Worm (Caenorhabditis elegans) whole organism, late embryonic: ENCODE data around the gene lin-8.

Experiments
- C08G9.2 ChIP-seq: sonication (generic microtip); optimal IDR thresholded peaks from 2 replicates; lab custom pipeline; 2016; ENCODE audit warnings: mild to moderate bottlenecking, missing genetic modification characterization, moderate library complexity, missing compliant biosample characterization
- C38D4.7 ChIP-seq: fragments of 200-800 bp; sonication (Bioruptor generic); optimal IDR thresholded peaks from 2 replicates; lab custom pipeline; 2018; ENCODE audit warnings: mild to moderate bottlenecking, missing genetic modification characterization, moderate library complexity, missing compliant biosample characterization
- K02D7.2 ChIP-seq: sonication (generic microtip); optimal IDR thresholded peaks from 2 replicates; lab custom pipeline; 2017; ENCODE audit warnings: mild to moderate bottlenecking, missing genetic modification characterization, missing compliant biosample characterization
- K09A11.1 ChIP-seq: sonication (generic microtip); optimal IDR thresholded peaks from 2 replicates; lab custom pipeline; 2017; ENCODE audit warnings: antibody characterized with exemption, mild to moderate bottlenecking, missing genetic modification characterization, missing compliant biosample characterization; ENCODE audit not compliant: insufficient read depth
- T23F11.4 ChIP-seq: fragments of 200-800 bp; sonication (Bioruptor generic); optimal IDR thresholded peaks from 2 replicates; lab custom pipeline; 2018; ENCODE audit warnings: mild to moderate bottlenecking, missing genetic modification characterization, missing compliant biosample characterization
- Y22D7AL.16 ChIP-seq: sonication (generic microtip); optimal IDR thresholded peaks from 2 replicates; lab custom pipeline; 2016; ENCODE audit warnings: missing genetic modification characterization, missing compliant biosample characterization
- ahr-1 ChIP-seq: sonication (generic microtip); optimal IDR thresholded peaks from 2 replicates; lab custom pipeline; 2016; ENCODE audit warnings: missing genetic modification characterization, missing compliant biosample characterization
- ama-1 ChIP-seq: fragments of 150-350 bp; optimal IDR thresholded peaks from 2 replicates; lab custom pipeline; 2014
- ceh-18 ChIP-seq: sonication (generic microtip); optimal IDR thresholded peaks from 2 replicates; lab custom pipeline; 2016; ENCODE audit warnings: missing genetic modification characterization, missing compliant biosample characterization
- ceh-2 ChIP-seq: sonication (generic microtip); optimal IDR thresholded peaks from 2 replicates; lab custom pipeline; 2016; ENCODE audit warnings: missing genotype, missing genetic modification characterization, missing compliant biosample characterization
- ceh-22 ChIP-seq: sonication (generic microtip); optimal IDR thresholded peaks from 2 replicates; lab custom pipeline; 2017; ENCODE audit warnings: missing biosample characterization, missing genetic modification characterization
- ceh-24 ChIP-seq: sonication (generic microtip); optimal IDR thresholded peaks from 2 replicates; lab custom pipeline; 2016; ENCODE audit warnings: mild to moderate bottlenecking, missing genetic modification characterization, missing compliant biosample characterization
- ceh-30 ChIP-seq: fragments of 150-350 bp; optimal IDR thresholded peaks from 2 replicates; lab custom pipeline; 2014; ENCODE audit warnings: missing biosample characterization, missing genetic modification characterization
- ceh-34 ChIP-seq: sonication (generic microtip); optimal IDR thresholded peaks from 2 replicates; lab custom pipeline; 2016; ENCODE audit warnings: mild to moderate bottlenecking, missing genetic modification characterization, missing compliant biosample characterization
- ceh-45 ChIP-seq: fragments of 200-800 bp; sonication (Bioruptor generic); IDR thresholded peaks from 2 replicates; pipeline ENCODE4 v1.3.6; 2022; ENCODE audit warnings: missing genetic modification reagents, missing genetic modification characterization, missing compliant biosample characterization
- ceh-48 ChIP-seq: sonication (generic microtip); optimal IDR thresholded peaks from 2 replicates; lab custom pipeline; 2016; ENCODE audit warnings: missing genetic modification characterization, inconsistent platforms, missing compliant biosample characterization
- ceh-6 ChIP-seq: fragments of 200-800 bp; sonication (Bioruptor generic); optimal IDR thresholded peaks from 2 replicates; lab custom pipeline; 2018; ENCODE audit warnings: mild to moderate bottlenecking, missing genetic modification characterization, missing compliant biosample characterization
- ceh-9 ChIP-seq: sonication (generic microtip); optimal IDR thresholded peaks from 2 replicates; lab custom pipeline; 2016; ENCODE audit warnings: mild to moderate bottlenecking, missing genetic modification characterization, inconsistent platforms, missing compliant biosample characterization
- dmd-4 ChIP-seq: sonication (generic microtip); optimal IDR thresholded peaks from 2 replicates; lab custom pipeline; 2016; ENCODE audit warnings: borderline replicate concordance, missing genetic modification characterization, missing compliant biosample characterization
- elt-2 ChIP-seq: sonication (generic microtip); optimal IDR thresholded peaks from 2 replicates; lab custom pipeline; 2016; ENCODE audit warnings: missing genetic modification reagents, missing genetic modification characterization, missing compliant biosample characterization
- elt-4 ChIP-seq: sonication (generic microtip); optimal IDR thresholded peaks from 2 replicates; lab custom pipeline; 2016; ENCODE audit warnings: missing genetic modification characterization, missing compliant biosample characterization
- ets-4 ChIP-seq: sonication (generic microtip); optimal IDR thresholded peaks from 2 replicates; lab custom pipeline; 2016; ENCODE audit warnings: missing genetic modification characterization, missing compliant biosample characterization
- eyg-1 ChIP-seq: sonication (generic microtip); optimal IDR thresholded peaks from 2 replicates; lab custom pipeline; 2016; ENCODE audit warnings: missing genotype, missing genetic modification characterization, missing compliant biosample characterization
- fax-1 ChIP-seq: sonication (generic microtip); optimal IDR thresholded peaks from 2 replicates; lab custom pipeline; 2016; ENCODE audit warnings: missing genotype, missing genetic modification characterization, missing compliant biosample characterization
- fkh-10 ChIP-seq: fragments of 150-350 bp; optimal IDR thresholded peaks from 2 replicates; lab custom pipeline; 2014; ENCODE audit warnings: missing biosample characterization, missing genetic modification reagents, missing genetic modification characterization
- fkh-6 ChIP-seq: sonication (generic microtip); optimal IDR thresholded peaks from 2 replicates; lab custom pipeline; 2016; ENCODE audit warnings: missing genetic modification characterization, missing compliant biosample characterization
- gmeb-2 ChIP-seq: sonication (generic microtip); optimal IDR thresholded peaks from 2 replicates; lab custom pipeline; 2016; ENCODE audit warnings: missing genetic modification characterization, inconsistent platforms, missing compliant biosample characterization
- hlh-13 ChIP-seq: fragments of 200-800 bp; sonication (Bioruptor generic); optimal IDR thresholded peaks from 2 replicates; lab custom pipeline; 2018; ENCODE audit warnings: mild to moderate bottlenecking, missing genetic modification characterization, missing compliant biosample characterization
- hlh-15 ChIP-seq: sonication (generic microtip); optimal IDR thresholded peaks from 2 replicates; lab custom pipeline; 2016; ENCODE audit warnings: missing genetic modification characterization, missing compliant biosample characterization
- hlh-30 ChIP-seq: sonication (generic microtip); optimal IDR thresholded peaks from 2 replicates; lab custom pipeline; 2017; ENCODE audit warnings: antibody characterized with exemption, missing genetic modification characterization, missing compliant biosample characterization; ENCODE audit not compliant: insufficient read depth
- hlh-6 ChIP-seq: sonication (generic microtip); optimal IDR thresholded peaks from 2 replicates; lab custom pipeline; 2016; ENCODE audit warnings: missing genotype, missing genetic modification characterization, missing compliant biosample characterization
- hlh-8 ChIP-seq: sonication (generic microtip); optimal IDR thresholded peaks from 2 replicates; lab custom pipeline; 2016; ENCODE audit warnings: missing genotype, missing genetic modification characterization, missing compliant biosample characterization
- madf-2 ChIP-seq: sonication (generic microtip); optimal IDR thresholded peaks from 2 replicates; lab custom pipeline; 2017; ENCODE audit warnings: missing genetic modification characterization, missing compliant biosample characterization
- mec-3 ChIP-seq: sonication (generic microtip); optimal IDR thresholded peaks from 2 replicates; lab custom pipeline; 2016; ENCODE audit warnings: borderline replicate concordance, missing genetic modification characterization, missing compliant biosample characterization
- nfya-1 ChIP-seq: sonication (generic microtip); optimal IDR thresholded peaks from 2 replicates; lab custom pipeline; 2017; ENCODE audit warnings: missing genetic modification characterization, mild to moderate bottlenecking, missing compliant biosample characterization, antibody characterized with exemption, moderate library complexity
- nhr-11 ChIP-seq: fragments of 150-350 bp; optimal IDR thresholded peaks from 2 replicates; lab custom pipeline; 2014; ENCODE audit warnings: missing biosample characterization, missing genetic modification characterization
- nhr-232 ChIP-seq: sonication (generic microtip); optimal IDR thresholded peaks from 2 replicates; lab custom pipeline; 2016; ENCODE audit warnings: missing genetic modification characterization, missing compliant biosample characterization
- npax-4 ChIP-seq: sonication (generic microtip); optimal IDR thresholded peaks from 2 replicates; lab custom pipeline; 2016; ENCODE audit warnings: missing genetic modification characterization, missing compliant biosample characterization
- pat-9 ChIP-seq: fragments of 200-800 bp; sonication (Bioruptor generic); optimal IDR thresholded peaks from 2 replicates; lab custom pipeline; 2018; ENCODE audit warnings: mild to moderate bottlenecking, missing genetic modification characterization, moderate library complexity, missing compliant biosample characterization
- pha-2 ChIP-seq: sonication (generic microtip); optimal IDR thresholded peaks from 2 replicates; lab custom pipeline; 2017; ENCODE audit warnings: mild to moderate bottlenecking, missing genetic modification characterization, missing compliant biosample characterization
- pha-4 ChIP-seq: fragments of 150-350 bp; optimal IDR thresholded peaks from 2 replicates; lab custom pipeline; 2018; ENCODE audit warnings: missing biosample characterization, missing genetic modification reagents, missing genetic modification characterization
- pqm-1 ChIP-seq: sonication (generic microtip); optimal IDR thresholded peaks from 2 replicates; lab custom pipeline; 2016; ENCODE audit warnings: missing genetic modification characterization, missing compliant biosample characterization
- sdc-2 ChIP-seq: sonication (generic microtip); optimal IDR thresholded peaks from 2 replicates; lab custom pipeline; 2016; ENCODE audit warnings: missing genotype, missing genetic modification characterization, missing compliant biosample characterization
- sox-2 ChIP-seq: fragments of 200-800 bp; sonication (Bioruptor generic); IDR thresholded peaks from 2 replicates; pipeline ENCODE4 v1.3.6; 2022; ENCODE audit warnings: missing genetic modification reagents, missing genetic modification characterization, missing compliant biosample characterization
- unc-86 ChIP-seq: sonication (generic microtip); optimal IDR thresholded peaks from 2 replicates; lab custom pipeline; 2016; ENCODE audit warnings: missing genetic modification characterization, missing compliant biosample characterization
- zip-5 ChIP-seq: sonication (generic microtip); optimal IDR thresholded peaks from 2 replicates; lab custom pipeline; 2016; ENCODE audit warnings: missing genetic modification characterization, missing compliant biosample characterization
- ztf-16 ChIP-seq: sonication (generic microtip); optimal IDR thresholded peaks from 2 replicates; lab custom pipeline; 2017; ENCODE audit warnings: missing genetic modification characterization, missing compliant biosample characterization

lin-8 gene

ce11 chrII:3050703-3051102 lies 5.9 kb upstream of the lin-8 start, which contains the start of gene sri-31:
sri-31 (plus strand) TSS chrII:3051003.
- TF ChIP-seq ceh-6 (GFP tag; lab: Kevin White, UChicago) (no peak), npax-4 (tag; lab: Kevin White, UChicago) (no peak), Y22D7AL.16 (tag; lab: Kevin White, UChicago) (no peak), ceh-30 (tag; lab: Kevin White, UChicago) (no peak), pha-2 (no peak), gmeb-2 (tag; lab: Kevin White, UChicago) (no peak), ceh-45 (no peak), hlh-30 (no peak), nhr-232 (tag; lab: Kevin White, UChicago) (no peak), fkh-6 (tag; lab: Kevin White, UChicago) (no peak), ahr-1 (tag; lab: Kevin White, UChicago) (no peak), ceh-18 (tag; lab: Kevin White, UChicago) (no peak)
- TF ChIP-seq, all 69 proteins: peak for 0

- TF ChIP-seq ceh-6 (GFP tag; lab: Kevin White, UChicago), result no peak
- no peak for TF ChIP-seq C38D4.7 (GFP tag; lab: Kevin White, UChicago)
- no peak for TF ChIP-seq fkh-10
- TF ChIP-seq ama-1 (lab: Kevin White, UChicago), result no peak
- TF ChIP-seq T23F11.4 (GFP tag; lab: Kevin White, UChicago), result no peak
- no peak for TF ChIP-seq sox-2 (GFP tag; lab: Robert Waterston, UW)
- no peak for TF ChIP-seq ceh-2
- no peak for TF ChIP-seq unc-86
- TF ChIP-seq ceh-45, result no peak
- no peak for TF ChIP-seq ets-4 (tag; lab: Kevin White, UChicago)
- TF ChIP-seq pat-9 (tag; lab: Kevin White, UChicago), result no peak
- TF ChIP-seq K09A11.1 (tag; lab: Kevin White, UChicago), result no peak
- no peak for TF ChIP-seq ceh-34 (tag; lab: Kevin White, UChicago)
- no peak for TF ChIP-seq C08G9.2
- no peak for TF ChIP-seq elt-2 (tag; lab: Kevin White, UChicago)
- no peak for TF ChIP-seq K02D7.2
- no peak for TF ChIP-seq ceh-48 (tag; lab: Kevin White, UChicago)
- no peak for TF ChIP-seq hlh-15
- TF ChIP-seq pha-4 (tag; lab: Kevin White, UChicago), result no peak
Measured at ce11 chrII:3051332-3051731, 5.3 kb upstream of the lin-8 start.

ce11 chrII:3052843-3053242 lies 3.8 kb upstream of the lin-8 start:
- TF ChIP-seq nhr-232 (tag; lab: Kevin White, UChicago) (no peak), T23F11.4 (GFP tag; lab: Kevin White, UChicago) (no peak), dmd-4 (no peak), ztf-16 (tag; lab: Kevin White, UChicago) (no peak), zip-5 (tag; lab: Kevin White, UChicago) (no peak), mec-3 (tag; lab: Kevin White, UChicago) (no peak), npax-4 (tag; lab: Kevin White, UChicago) (no peak), hlh-8 (tag; lab: Kevin White, UChicago) (no peak), nhr-11 (no peak), ets-4 (tag; lab: Kevin White, UChicago) (no peak), sdc-2 (tag; lab: Kevin White, UChicago) (no peak), nfya-1 (tag; lab: Kevin White, UChicago) (no peak)

- TF ChIP-seq ceh-22 (tag; lab: Kevin White, UChicago), result no peak
- no peak for TF ChIP-seq hlh-6
- TF ChIP-seq madf-2, result no peak
- TF ChIP-seq ceh-18 (tag; lab: Kevin White, UChicago), result no peak
- TF ChIP-seq pqm-1 (tag; lab: Kevin White, UChicago), result no peak
- TF ChIP-seq hlh-13, result no peak
- TF ChIP-seq nhr-11, result no peak
- TF ChIP-seq elt-4 (tag; lab: Kevin White, UChicago), result no peak
- no peak for TF ChIP-seq eyg-1 (tag; lab: Kevin White, UChicago)
- TF ChIP-seq ceh-48 (tag; lab: Kevin White, UChicago), result no peak
- TF ChIP-seq pha-2, result no peak
- no peak for TF ChIP-seq fax-1
- TF ChIP-seq C38D4.7 (GFP tag; lab: Kevin White, UChicago), result no peak
- no peak for TF ChIP-seq ceh-24
- TF ChIP-seq mec-3 (tag; lab: Kevin White, UChicago), result no peak
- no peak for TF ChIP-seq ceh-30 (tag; lab: Kevin White, UChicago)
- TF ChIP-seq hlh-8 (tag; lab: Kevin White, UChicago), result no peak
- no peak for TF ChIP-seq ceh-9 (tag; lab: Kevin White, UChicago)
- TF ChIP-seq C08G9.2, result no peak
- TF ChIP-seq K09A11.1 (tag; lab: Kevin White, UChicago), result no peak
Measured at ce11 chrII:3053689-3054088, 2.9 kb upstream of the lin-8 start.
